Fruit fly (Drosophila melanogaster) whole organism, prepupa: ENCODE measurements around the gene beat-IIIc.
A peak's percentile ranks its signal among the peaks of the same experiment; 100 is the strongest.

Experiments
- Blimp-1 ChIP-seq: fragments of 200-800 bp; sonication (Bioruptor generic); optimal IDR thresholded peaks from 3 replicates; lab custom pipeline; 2017; ENCODE audit warnings: missing biosample characterization, missing genetic modification characterization, mild to moderate bottlenecking, moderate library complexity, missing genetic modification reagents
- CG10669 ChIP-seq: fragments of 200-800 bp; sonication (Bioruptor generic); optimal IDR thresholded peaks from 3 replicates; lab custom pipeline; 2018; ENCODE audit warnings: missing biosample characterization, mild to moderate bottlenecking, missing genetic modification characterization, moderate library complexity
- CG11294 ChIP-seq: fragments of 200-800 bp; sonication (Bioruptor generic); IDR thresholded peaks from 2 replicates; pipeline ENCODE4 v1.3.6; 2022; ENCODE audit warnings: missing biosample characterization, missing genetic modification characterization
- CG11762 ChIP-seq: fragments of 200-800 bp; sonication (Bioruptor generic); optimal IDR thresholded peaks from 3 replicates; lab custom pipeline; 2016; ENCODE audit warnings: missing biosample characterization, missing genetic modification characterization; ENCODE audit not compliant: insufficient read depth
- CG11902 ChIP-seq: fragments of 200-800 bp; sonication (Bioruptor generic); optimal IDR thresholded peaks from 3 replicates; lab custom pipeline; 2016; ENCODE audit warnings: missing biosample characterization, missing genetic modification characterization
- CG15336 ChIP-seq: fragments of 200-800 bp; sonication (Bioruptor generic); IDR thresholded peaks from 2 replicates; pipeline ENCODE4 v1.3.6; 2022; ENCODE audit warnings: missing biosample characterization, missing genetic modification characterization
- CG16779 ChIP-seq: fragments of 200-800 bp; sonication (Bioruptor generic); optimal IDR thresholded peaks from 3 replicates; lab custom pipeline; 2017; ENCODE audit warnings: missing biosample characterization, mild to moderate bottlenecking, missing genetic modification characterization
- CG3032 ChIP-seq: fragments of 200-800 bp; optimal IDR thresholded peaks from 2 replicates; lab custom pipeline; 2019; ENCODE audit warnings: missing biosample characterization, mild to moderate bottlenecking, missing genetic modification characterization, moderate library complexity
- CG31627 ChIP-seq: fragments of 200-800 bp; sonication (Bioruptor generic); optimal IDR thresholded peaks from 3 replicates; lab custom pipeline; 2016; ENCODE audit warnings: missing biosample characterization, missing genetic modification characterization
- CG32006 ChIP-seq: fragments of 200-800 bp; sonication (Bioruptor generic); optimal IDR thresholded peaks from 3 replicates; lab custom pipeline; 2017; ENCODE audit warnings: missing biosample characterization, mild to moderate bottlenecking, missing genetic modification characterization
- CG34406 ChIP-seq: fragments of 200-800 bp; sonication (Bioruptor generic); optimal IDR thresholded peaks from 3 replicates; lab custom pipeline; 2016; ENCODE audit warnings: missing biosample characterization, missing genetic modification characterization
- CG3919 ChIP-seq: fragments of 200-800 bp; sonication (Bioruptor generic); optimal IDR thresholded peaks from 3 replicates; lab custom pipeline; 2016; ENCODE audit warnings: missing biosample characterization, missing genetic modification characterization
- CG6163 ChIP-seq: fragments of 200-800 bp; sonication (Bioruptor generic); IDR thresholded peaks from 3 replicates; pipeline ENCODE4 v1.3.6; 2022; ENCODE audit warnings: missing biosample characterization, missing genetic modification characterization
- CG6276 ChIP-seq: fragments of 200-800 bp; sonication (Bioruptor generic); optimal IDR thresholded peaks from 2 replicates; lab custom pipeline; 2017; ENCODE audit warnings: missing biosample characterization, mild to moderate bottlenecking, missing genetic modification characterization
- CG6854 ChIP-seq: fragments of 200-800 bp; sonication (Bioruptor generic); optimal IDR thresholded peaks from 2 replicates; lab custom pipeline; 2017; ENCODE audit warnings: missing biosample characterization, mild to moderate bottlenecking, missing genetic modification characterization
- CG8119 ChIP-seq: fragments of 200-800 bp; sonication (Bioruptor generic); IDR thresholded peaks from 3 replicates; pipeline ENCODE4 v1.3.6; 2022; ENCODE audit warnings: missing biosample characterization, missing genetic modification characterization
- CG8319 ChIP-seq: fragments of 200-800 bp; sonication (Bioruptor generic); optimal IDR thresholded peaks from 3 replicates; lab custom pipeline; 2016; ENCODE audit warnings: missing biosample characterization, missing genetic modification characterization
- CG9139 ChIP-seq: fragments of 200-800 bp; sonication (Bioruptor generic); optimal IDR thresholded peaks from 3 replicates; lab custom pipeline; 2017; ENCODE audit warnings: missing biosample characterization, mild to moderate bottlenecking, missing genetic modification characterization
- Ets21C ChIP-seq: fragments of 200-800 bp; sonication (Bioruptor generic); optimal IDR thresholded peaks from 3 replicates; lab custom pipeline; 2016; ENCODE audit warnings: missing biosample characterization, missing genetic modification characterization
- Ets96B ChIP-seq: fragments of 200-800 bp; optimal IDR thresholded peaks from 2 replicates; lab custom pipeline; 2019; ENCODE audit warnings: missing biosample characterization, mild to moderate bottlenecking, missing genetic modification characterization, moderate library complexity
- Gug ChIP-seq: fragments of 200-800 bp; sonication (Bioruptor generic); IDR thresholded peaks from 2 replicates; pipeline ENCODE4 v1.3.6; 2022; ENCODE audit warnings: missing biosample characterization, missing genetic modification characterization
- Hr4 ChIP-seq: fragments of 200-800 bp; sonication (Bioruptor generic); optimal IDR thresholded peaks from 3 replicates; lab custom pipeline; 2016; ENCODE audit warnings: missing biosample characterization, missing genetic modification characterization
- OdsH ChIP-seq: fragments of 200-800 bp; sonication (Bioruptor generic); optimal IDR thresholded peaks from 3 replicates; lab custom pipeline; 2016; ENCODE audit warnings: missing biosample characterization, missing genetic modification characterization
- Smox ChIP-seq: fragments of 200-800 bp; sonication (Bioruptor generic); optimal IDR thresholded peaks from 3 replicates; lab custom pipeline; 2016; ENCODE audit warnings: missing biosample characterization, missing genetic modification characterization
- Sox102F ChIP-seq: fragments of 200-800 bp; sonication (Bioruptor generic); optimal IDR thresholded peaks from 2 replicates; lab custom pipeline; 2016; ENCODE audit warnings: missing biosample characterization, mild to moderate bottlenecking, missing genetic modification characterization
- Sox14 ChIP-seq: fragments of 200-800 bp; sonication (Bioruptor generic); optimal IDR thresholded peaks from 3 replicates; lab custom pipeline; 2016; ENCODE audit warnings: missing biosample characterization, missing genetic modification characterization
- Sox15 ChIP-seq: fragments of 200-800 bp; sonication (Bioruptor generic); optimal IDR thresholded peaks from 3 replicates; lab custom pipeline; 2016; ENCODE audit warnings: missing biosample characterization, missing genetic modification characterization
- acj6 ChIP-seq: fragments of 200-800 bp; sonication (Bioruptor generic); optimal IDR thresholded peaks from 3 replicates; lab custom pipeline; 2016; ENCODE audit warnings: missing biosample characterization, missing genetic modification characterization
- cyc ChIP-seq: fragments of 200-800 bp; sonication (Bioruptor generic); optimal IDR thresholded peaks from 3 replicates; lab custom pipeline; 2016; ENCODE audit warnings: missing biosample characterization, missing genetic modification characterization
- dac ChIP-seq: fragments of 200-800 bp; sonication (Bioruptor generic); optimal IDR thresholded peaks from 2 replicates; lab custom pipeline; 2017; ENCODE audit warnings: missing biosample characterization, mild to moderate bottlenecking, missing genetic modification characterization
- fd59A ChIP-seq: fragments of 200-800 bp; sonication (Bioruptor generic); optimal IDR thresholded peaks from 2 replicates; lab custom pipeline; 2017; ENCODE audit warnings: missing biosample characterization, mild to moderate bottlenecking, missing genetic modification characterization, missing genetic modification reagents
- fkh ChIP-seq: fragments of 200-800 bp; sonication (Bioruptor generic); optimal IDR thresholded peaks from 3 replicates; lab custom pipeline; 2017; ENCODE audit warnings: missing biosample characterization, mild to moderate bottlenecking, missing genetic modification characterization, moderate library complexity
- lz ChIP-seq: fragments of 200-800 bp; sonication (Bioruptor generic); optimal IDR thresholded peaks from 3 replicates; lab custom pipeline; 2016; ENCODE audit warnings: missing biosample characterization, missing genetic modification characterization
- pdm3 ChIP-seq: fragments of 200-800 bp; sonication (Bioruptor generic); optimal IDR thresholded peaks from 3 replicates; lab custom pipeline; 2016; ENCODE audit warnings: missing biosample characterization, missing genetic modification characterization
- salr ChIP-seq, 2 experiments: fragments of 200-800 bp; sonication (Bioruptor generic); optimal IDR thresholded peaks; 3 replicates each; lab custom pipeline; 2016 to 2018; ENCODE audit warnings: missing biosample characterization in 2 of 2, missing genetic modification characterization in 2 of 2, mild to moderate bottlenecking in 1 of 2
- spab ChIP-seq: fragments of 200-800 bp; sonication (Bioruptor generic); optimal IDR thresholded peaks from 2 replicates; lab custom pipeline; 2017; ENCODE audit warnings: missing biosample characterization, mild to moderate bottlenecking, missing genetic modification characterization, missing genetic modification reagents
- svp ChIP-seq: fragments of 200-800 bp; sonication (Bioruptor generic); peaks from one replicate; lab custom pipeline; 2016; ENCODE audit warnings: missing biosample characterization, missing genetic modification characterization

Gene beat-IIIc

dm6 chr2L:17243101-17243780 lies 17.3 kb downstream of the beat-IIIc start (continued):
- TF ChIP-seq dac (GFP tag; lab: Kevin White, UChicago) (no peak), OdsH (peak; percentile 59), acj6 (GFP tag; lab: Kevin White, UChicago) (peak; percentile 60), cyc (GFP tag; lab: Kevin White, UChicago) (peak; percentile 73), Ets21C (GFP tag; lab: Kevin White, UChicago) (peak; percentile 44), CG8119 (GFP tag; lab: Robert Waterston, UW) (peak; percentile 50), Smox (GFP tag; lab: Kevin White, UChicago) (peak; percentile 65), CG11294 (no peak), CG15336 (GFP tag; lab: Robert Waterston, UW) (0 out of 2 replicates have a peak, but pooled peaks have one; percentile 12), Sox15 (GFP tag; lab: Kevin White, UChicago) (peak; percentile 51), CG31627 (GFP tag; lab: Kevin White, UChicago) (peak; percentile 61), Ets96B (tag; lab: Kevin White, UChicago) (peak; percentile 81), CG9139 (GFP tag; lab: Kevin White, UChicago) (peak; percentile 38), Sox102F (peak; percentile 34), CG3032 (peak; percentile 92), CG3919 (GFP tag; lab: Kevin White, UChicago) (peak; percentile 76), fkh (GFP tag; lab: Kevin White, UChicago) (no peak), CG6854 (GFP tag; lab: Kevin White, UChicago) (peak; percentile 61), CG11902 (GFP tag; lab: Kevin White, UChicago) (peak; percentile 56), CG8319 (GFP tag; lab: Kevin White, UChicago) (peak; percentile 78), lz (GFP tag; lab: Kevin White, UChicago) (peak; percentile 51), CG6163 (GFP tag; lab: Robert Waterston, UW) (peak; percentile 79; the same call in 2 of the 3 replicates), pdm3 (GFP tag; lab: Kevin White, UChicago) (peak; percentile 57), Hr4 (GFP tag; lab: Kevin White, UChicago) (peak; percentile 42), salr (GFP tag; optimal IDR thresholded peaks at IDR 0.05; lab: Kevin White, UChicago) (peak; percentile 12 to 20), CG16779 (peak; percentile 53), CG34406 (GFP tag; lab: Kevin White, UChicago) (peak; percentile 53), CG32006 (GFP tag; lab: Kevin White, UChicago) (peak; percentile 16)
- TF ChIP-seq, all 60 proteins: peak for 55

- no peak for TF ChIP-seq pdm3 (GFP tag; lab: Kevin White, UChicago)
- TF ChIP-seq Gug (GFP tag; lab: Robert Waterston, UW): no peak
- TF ChIP-seq CG11294: no peak
- TF ChIP-seq CG6163 (GFP tag; lab: Robert Waterston, UW): no peak
- no peak for TF ChIP-seq CG10669
- no peak for TF ChIP-seq Blimp-1 (GFP tag; lab: Kevin White, UChicago)
- no peak for TF ChIP-seq fd59A (GFP tag; lab: Kevin White, UChicago)
- no peak for TF ChIP-seq Sox14 (GFP tag; lab: Kevin White, UChicago)
- no peak for TF ChIP-seq CG11762 (GFP tag; lab: Kevin White, UChicago)
Observed at dm6 chr2L:17229394-17229793, 31.1 kb downstream of the beat-IIIc start.

- TF ChIP-seq CG6276 (GFP tag; lab: Kevin White, UChicago): no peak
- TF ChIP-seq spab (GFP tag; lab: Kevin White, UChicago): no peak
- peak; percentile 47 for TF ChIP-seq svp (GFP tag; lab: Kevin White, UChicago)
Observed at dm6 chr2L:17228119-17228518, 32.4 kb downstream of the beat-IIIc start.
